Fruit fly (Drosophila melanogaster): Measurements from ENCODE around the gene vn.

The vn gene

DNA sequence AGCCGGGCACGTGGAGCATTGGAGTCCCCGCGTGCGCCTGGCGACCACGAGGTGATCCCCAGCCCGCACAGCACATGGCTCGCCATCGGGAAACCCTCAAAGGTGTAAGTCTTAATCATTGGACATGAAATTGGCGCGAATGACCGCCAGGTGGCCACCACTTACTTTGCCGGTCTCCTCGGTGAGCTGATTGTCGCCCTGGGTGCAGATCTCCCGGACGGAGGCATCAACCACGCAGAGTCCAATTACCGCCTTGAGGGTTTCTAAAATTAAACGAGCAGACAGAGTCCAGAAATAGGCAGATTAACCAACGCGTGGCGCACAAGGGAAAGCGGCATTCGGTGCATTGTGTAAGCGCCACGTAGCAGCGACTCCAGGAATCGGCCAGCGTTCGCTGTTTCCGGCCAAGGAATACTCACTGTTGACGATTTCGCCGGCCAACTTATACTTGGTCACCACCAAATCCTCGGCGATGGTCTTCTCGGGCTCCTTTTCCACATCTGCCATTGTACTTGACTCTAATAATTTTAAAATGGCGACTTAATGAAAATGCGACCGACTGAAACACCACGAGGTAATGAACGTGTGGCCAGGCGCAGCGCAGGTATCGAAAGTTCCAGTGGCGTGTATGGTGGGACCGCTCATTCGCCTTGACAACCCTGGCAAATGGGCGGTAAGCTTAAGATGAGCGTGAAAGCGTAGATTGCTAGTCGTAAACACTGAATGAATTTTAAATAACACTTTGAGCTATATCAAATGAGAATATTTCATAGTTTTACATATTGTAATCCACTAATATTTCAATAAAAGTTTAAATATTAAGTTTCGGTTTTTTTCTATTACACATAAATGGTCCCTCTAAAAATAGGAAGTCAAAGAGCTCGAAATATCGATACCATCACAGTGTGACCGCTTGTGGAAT, 80.3 kb downstream of the vn start, which contains the start of gene CG10576 (continued):
- TF ChIP-seq Rx (GFP tag; IDR thresholded peaks at IDR 0.05) (no peak), CG17359 (tag; optimal IDR thresholded peaks at IDR 0.05) (no peak), exex (tag; optimal IDR thresholded peaks at IDR 0.05) (no peak), Spps (tag; optimal IDR thresholded peaks at IDR 0.05) (no peak), CG9876 (GFP tag; optimal IDR thresholded peaks at IDR 0.05) (no peak), CG34422 (GFP tag; IDR thresholded peaks at IDR 0.05) (peak; percentile 80; the same call in 1 of the 3 replicates), CG7786 (GFP tag; optimal IDR thresholded peaks at IDR 0.05) (no peak), CG3726 (GFP tag; IDR thresholded peaks at IDR 0.05) (no peak), CG5953 (GFP tag; IDR thresholded peaks at IDR 0.05) (no peak), CG13123 (GFP tag; optimal IDR thresholded peaks at IDR 0.05) (no peak), bigmax (GFP tag; optimal IDR thresholded peaks at IDR 0.05) (no peak), CG16779 (GFP tag; IDR thresholded peaks at IDR 0.05) (no peak), vfl (GFP tag; optimal IDR thresholded peaks at IDR 0.05) (no peak), tup (GFP tag; optimal IDR thresholded peaks at IDR 0.05) (no peak), CG10366 (GFP tag; IDR thresholded peaks at IDR 0.05) (no peak), gt (GFP tag; IDR thresholded peaks at IDR 0.05) (no peak), sd (tag; optimal IDR thresholded peaks at IDR 0.05) (no peak), nmo (GFP tag; optimal IDR thresholded peaks at IDR 0.05) (peak; percentile 68), Bteb2 (GFP tag; optimal IDR thresholded peaks at IDR 0.05) (no peak), CG8944 (GFP tag; optimal IDR thresholded peaks at IDR 0.05) (no peak), nau (GFP tag; optimal IDR thresholded peaks at IDR 0.05) (no peak), Doc2 (GFP tag; IDR thresholded peaks at IDR 0.05) (no peak), Neu2 (GFP tag; optimal IDR thresholded peaks at IDR 0.05; ENCODE audit: borderline replicate concordance) (no peak), Hsf (GFP tag; optimal IDR thresholded peaks at IDR 0.05) (peak; percentile 9), CG11085 (GFP tag; IDR thresholded peaks at IDR 0.05) (no peak), z (GFP tag; IDR thresholded peaks at IDR 0.05) (no peak), caup (GFP tag; optimal IDR thresholded peaks at IDR 0.05; ENCODE audit: severe bottlenecking) (no peak), TFAM (GFP tag; optimal IDR thresholded peaks at IDR 0.05) (no peak), CG13775 (GFP tag; optimal IDR thresholded peaks at IDR 0.05) (no peak), HLH3B (GFP tag; IDR thresholded peaks at IDR 0.05) (no peak), CkIIα-i1 (GFP tag; IDR thresholded peaks at IDR 0.05) (no peak), fd102C (GFP tag; optimal IDR thresholded peaks at IDR 0.05) (no peak), CG14441 (GFP tag; IDR thresholded peaks at IDR 0.05) (no peak), Doc3 (GFP tag; IDR thresholded peaks at IDR 0.05; ENCODE audit: partially characterized antibody) (peak; percentile 46; the same call in 1 of the 3 replicates), esg (GFP tag; conservative IDR thresholded peaks at IDR 0.05) (no peak), lmd (GFP tag; IDR thresholded peaks at IDR 0.05) (no peak), CG15073 (GFP tag; optimal IDR thresholded peaks at IDR 0.05) (no peak), Ptx1 (GFP tag; IDR thresholded peaks at IDR 0.05) (no peak), row (GFP tag; IDR thresholded peaks at IDR 0.05) (peak; percentile 76), stwl (tag; optimal IDR thresholded peaks at IDR 0.05) (no peak), cg (GFP tag; optimal IDR thresholded peaks at IDR 0.05) (no peak), bbx (GFP tag; IDR thresholded peaks at IDR 0.05; ENCODE audit: partially characterized antibody) (peak; percentile 44; the same call in 1 of the 2 replicates), CG7928 (GFP tag; optimal IDR thresholded peaks at IDR 0.05) (no peak), CG13296 (GFP tag; optimal IDR thresholded peaks at IDR 0.05) (no peak), tll (GFP tag; optimal IDR thresholded peaks at IDR 0.05) (peak; percentile 38 to 92), Atf3 (GFP tag; optimal IDR thresholded peaks at IDR 0.05) (no peak), mam (GFP tag; optimal IDR thresholded peaks at IDR 0.05) (peak; percentile 37), mirr (GFP tag; optimal IDR thresholded peaks at IDR 0.05) (no peak), crol (GFP tag; IDR thresholded peaks at IDR 0.05) (no peak)

All from whole organism, embryonic.